Fruit fly (Drosophila melanogaster): ENCODE data around the gene CG18269.

- TF ChIP-seq CG10348 (GFP tag; IDR thresholded peaks at IDR 0.05) (no peak), Ets98B (GFP tag; IDR thresholded peaks at IDR 0.05) (no peak), CG15710 (tag; optimal IDR thresholded peaks at IDR 0.05) (no peak), D1 (tag; optimal IDR thresholded peaks at IDR 0.05) (no peak), fd96Ca (GFP tag; IDR thresholded peaks at IDR 0.05) (peak; percentile 29; the same call in 1 of the 3 replicates), EcR (GFP tag; optimal IDR thresholded peaks at IDR 0.05) (no peak)
Measured at dm6 chr2L:5507823-5508438, 43.7 kb upstream of the CG18269 start.

Data from whole organism, pupa.